Worm (Caenorhabditis elegans): Measurements from ENCODE around the gene chil-10.

Gene chil-10

DNA sequence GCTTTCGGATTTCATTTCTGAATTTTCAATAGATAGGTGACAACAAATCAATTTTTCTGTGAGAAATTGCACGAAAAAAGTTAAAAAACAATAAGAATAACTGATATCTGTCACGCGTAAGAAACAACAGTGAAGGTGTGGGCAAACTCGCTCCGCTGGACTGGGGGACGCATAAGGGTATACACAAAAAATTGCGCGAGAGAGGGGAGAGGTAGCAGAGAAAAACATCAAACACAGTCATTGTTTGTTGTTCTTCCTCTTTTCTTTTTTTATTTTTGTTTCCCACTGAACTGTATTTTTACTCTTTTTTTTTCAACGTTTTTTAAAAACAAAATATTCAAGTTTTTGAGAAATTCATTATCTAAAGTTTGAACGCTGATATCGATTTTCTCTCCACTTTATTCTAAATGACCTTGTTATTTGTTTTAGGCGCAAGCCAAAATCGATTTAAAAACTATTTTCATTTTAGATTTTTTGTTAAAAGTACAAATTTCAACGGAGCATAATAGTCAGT is 33.1 kb upstream of the chil-10 start, which contains the start of the genes pifk-1 and tbc-11 (continued):
- peak; percentile 71 for TF ChIP-seq hlh-11 (tag; optimal IDR thresholded peaks at IDR 0.05)
- TF ChIP-seq hmg-1.1 (GFP tag; IDR thresholded peaks at IDR 0.05), result 0 out of 2 replicates have a peak, but pooled peaks have one; percentile 14
- TF ChIP-seq mep-1 (tag; optimal IDR thresholded peaks at IDR 0.05), result peak; percentile 80
- peak; percentile 40 for TF ChIP-seq dpl-1 (GFP tag; optimal IDR thresholded peaks at IDR 0.05)
- no peak for TF ChIP-seq F44E2.7 (GFP tag; IDR thresholded peaks at IDR 0.05)
- TF ChIP-seq dmd-8 (GFP tag; IDR thresholded peaks at IDR 0.05), result 0 out of 2 replicates have a peak, but pooled peaks have one; percentile 25
- no peak for TF ChIP-seq ztf-11 (tag; optimal IDR thresholded peaks at IDR 0.05)
- TF ChIP-seq mxl-3 (GFP tag; optimal IDR thresholded peaks at IDR 0.05), result peak; percentile 16
- peak; percentile 91 for TF ChIP-seq hlh-30 (tag; optimal IDR thresholded peaks at IDR 0.05; ENCODE audit: insufficient read depth)
- TF ChIP-seq lin-38 (GFP tag; IDR thresholded peaks at IDR 0.05), result peak; percentile 80

DNA sequence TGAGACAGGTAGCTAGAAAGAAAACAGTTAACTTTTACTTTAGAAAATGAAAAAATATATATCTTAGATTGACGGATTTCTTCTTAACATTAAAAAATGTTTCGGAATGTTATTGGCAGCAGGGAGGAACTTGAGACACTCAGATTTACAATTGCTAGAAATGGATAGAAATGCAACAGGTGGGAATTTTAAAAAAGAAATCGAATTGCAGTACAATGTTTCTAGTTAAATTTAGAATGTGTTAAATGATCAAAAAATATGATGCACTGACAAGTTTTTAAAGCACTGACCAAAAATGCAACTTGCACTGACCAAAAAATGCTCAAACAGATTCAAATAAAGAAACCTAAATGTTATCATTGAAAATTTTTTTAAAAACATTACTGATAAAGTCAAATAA is 31.6 kb upstream of the chil-10 start:
- no peak for TF ChIP-seq F10B5.3 (tag; optimal IDR thresholded peaks at IDR 0.05)
- peak in 1 of 2 experiments; percentile 91 for TF ChIP-seq unc-62 (GFP tag; optimal IDR thresholded peaks at IDR 0.05 in 1 of 2)
- no peak for TF ChIP-seq unc-62 (tag; optimal IDR thresholded peaks at IDR 0.05)
- TF ChIP-seq hif-1 (tag; optimal IDR thresholded peaks at IDR 0.05), result no peak
- no peak for TF ChIP-seq daf-16 (GFP tag; optimal IDR thresholded peaks at IDR 0.05)
- TF ChIP-seq daf-16 (tag; optimal IDR thresholded peaks at IDR 0.05), result no peak
- no peak for TF ChIP-seq madf-9 (GFP tag; conservative IDR thresholded peaks at IDR 0.05)

DNA sequence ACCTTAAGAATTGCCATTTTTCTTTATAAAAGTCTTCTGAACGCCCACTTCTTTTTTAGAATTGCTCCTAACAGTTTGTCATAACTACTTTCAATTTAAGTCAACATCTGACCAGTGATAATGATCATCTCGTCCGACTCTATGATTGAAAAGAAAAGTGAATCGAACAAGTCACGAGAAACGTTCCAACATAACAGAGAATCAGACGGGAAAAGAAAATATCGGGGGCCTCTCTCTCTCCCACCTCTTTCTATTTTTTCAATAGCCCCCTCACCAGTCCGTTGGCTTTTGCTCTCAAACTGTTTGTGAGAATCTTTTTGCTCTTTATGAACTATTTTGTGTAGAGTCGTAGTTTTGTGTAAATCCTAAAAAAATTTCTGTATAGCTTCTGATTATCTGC is 30.0 kb upstream of the chil-10 start:
- TF ChIP-seq lin-13 (GFP tag; optimal IDR thresholded peaks at IDR 0.05), result no peak
- TF ChIP-seq daf-12 (tag; optimal IDR thresholded peaks at IDR 0.05), result no peak
- TF ChIP-seq hlh-11 (tag; optimal IDR thresholded peaks at IDR 0.05), result peak; percentile 53
- TF ChIP-seq ces-1 (GFP tag; optimal IDR thresholded peaks at IDR 0.05), result no peak
- no peak for TF ChIP-seq vab-7 (GFP tag; IDR thresholded peaks at IDR 0.05)
- TF ChIP-seq lin-29 (GFP tag; IDR thresholded peaks at IDR 0.05), result no peak
- no peak for TF ChIP-seq snpc-1.2 (GFP tag; IDR thresholded peaks at IDR 0.05)
- TF ChIP-seq ZK546.5 (tag; optimal IDR thresholded peaks at IDR 0.05), result no peak
- TF ChIP-seq pha-4 (GFP tag; IDR thresholded peaks at IDR 0.05), result no peak
- TF ChIP-seq pha-4 (tag; optimal IDR thresholded peaks at IDR 0.05), result peak; percentile 56
- peak; percentile 12 for TF ChIP-seq dve-1 (tag; optimal IDR thresholded peaks at IDR 0.05; ENCODE audit: insufficient read depth)
- peak; percentile 17 for TF ChIP-seq nhr-28 (tag; optimal IDR thresholded peaks at IDR 0.05)
- no peak for TF ChIP-seq daf-19 (GFP tag; conservative IDR thresholded peaks at IDR 0.05)
- no peak for TF ChIP-seq F37D6.2 (tag; optimal IDR thresholded peaks at IDR 0.05)
- TF ChIP-seq ceh-32 (tag; optimal IDR thresholded peaks at IDR 0.05; ENCODE audit: poor library complexity), result no peak
- TF ChIP-seq jun-1 (tag; optimal IDR thresholded peaks at IDR 0.05), result no peak
- no peak for TF ChIP-seq duxl-1 (tag; optimal IDR thresholded peaks at IDR 0.05; ENCODE audit: poor library complexity)
- no peak for TF ChIP-seq lin-15B (tag; optimal IDR thresholded peaks at IDR 0.05)
- no peak for TF ChIP-seq ZK337.2 (GFP tag; IDR thresholded peaks at IDR 0.05)
- no peak for TF ChIP-seq egl-43 (GFP tag; IDR thresholded peaks at IDR 0.05)
- TF ChIP-seq lsy-2 (tag; optimal IDR thresholded peaks at IDR 0.05), result peak in 1 of 2 experiments; percentile 10
- TF ChIP-seq egl-27 (tag; optimal IDR thresholded peaks at IDR 0.05), result no peak
- TF ChIP-seq ceh-44 (GFP tag; IDR thresholded peaks at IDR 0.05), result no peak
- no peak for TF ChIP-seq nhr-10 (tag; optimal IDR thresholded peaks at IDR 0.05)
- TF ChIP-seq unc-130 (GFP tag; optimal IDR thresholded peaks at IDR 0.05), result no peak
- TF ChIP-seq hlh-30 (tag; optimal IDR thresholded peaks at IDR 0.05; ENCODE audit: insufficient read depth), result peak; percentile 76
- no peak for TF ChIP-seq daf-16 (GFP tag; optimal IDR thresholded peaks at IDR 0.05)
- TF ChIP-seq daf-16 (tag; optimal IDR thresholded peaks at IDR 0.05), result no peak
- no peak for TF ChIP-seq zag-1 (tag; optimal IDR thresholded peaks at IDR 0.05)
- no peak for TF ChIP-seq set-16 (GFP tag; IDR thresholded peaks at IDR 0.05)
- no peak for TF ChIP-seq cey-2 (tag; optimal IDR thresholded peaks at IDR 0.05; ENCODE audit: borderline replicate concordance, insufficient read depth)
